Fruit fly (Drosophila melanogaster): ENCODE data around the gene BckdhA.

The BckdhA gene

dm6 chr3R:9572929-9573811, 17.6 kb downstream of the BckdhA start:
- TF ChIP-seq tj (GFP tag; optimal IDR thresholded peaks at IDR 0.05) (no peak), CG1620 (GFP tag; optimal IDR thresholded peaks at IDR 0.05) (no peak), cic (GFP tag; optimal IDR thresholded peaks at IDR 0.05) (peak; percentile 89)

DNA sequence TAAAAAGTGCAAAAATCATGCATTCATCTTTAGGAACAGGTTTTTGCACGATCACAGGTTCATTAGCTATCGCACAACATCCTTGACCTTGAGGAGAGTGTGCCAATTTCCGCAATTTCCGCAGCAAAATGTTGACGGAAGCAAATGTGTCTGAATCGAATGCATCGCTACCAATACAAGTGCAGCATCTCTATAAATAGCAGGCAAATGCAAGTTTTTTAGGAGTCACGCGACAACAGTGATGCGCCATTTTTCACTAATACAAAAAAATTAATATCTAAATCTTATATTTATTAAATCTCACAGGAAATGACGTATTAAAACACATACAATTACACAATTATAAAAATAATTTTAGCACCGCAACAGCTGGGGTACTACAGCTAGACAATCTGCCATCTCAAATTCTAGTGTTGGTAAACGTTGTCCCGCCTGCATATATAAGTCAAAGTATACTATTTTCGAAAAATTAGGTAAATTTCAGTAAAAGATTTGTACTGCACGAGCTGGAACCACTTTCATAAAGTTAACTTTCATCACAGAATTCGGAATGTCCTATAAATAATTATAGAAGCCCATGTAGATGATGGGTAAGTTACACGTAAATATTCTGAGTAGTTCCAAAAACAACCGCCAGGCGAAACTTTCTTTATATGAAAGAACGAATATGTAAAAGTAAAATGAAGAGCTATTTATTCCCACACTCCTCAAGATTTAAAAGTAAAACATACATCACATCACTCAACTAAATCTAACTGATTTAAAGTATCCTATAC, 18.4 kb downstream of the BckdhA start, which contains the start of gene CG9399:
CG9399 (minus strand) TSS at position 400 of the 776 bp plus-strand sequence.
- TF ChIP-seq CG11617 (GFP tag; optimal IDR thresholded peaks at IDR 0.05) (peak; percentile 99), Crg-1 (GFP tag; optimal IDR thresholded peaks at IDR 0.05) (peak; percentile 98), Hr96 (GFP tag; optimal IDR thresholded peaks at IDR 0.05) (peak; percentile 93), Mnt (GFP tag; optimal IDR thresholded peaks at IDR 0.05) (peak; percentile 96), toe (GFP tag; optimal IDR thresholded peaks at IDR 0.05) (peak; percentile 97), CG14711 (tag; optimal IDR thresholded peaks at IDR 0.05) (peak; percentile 97), CG7101 (tag; optimal IDR thresholded peaks at IDR 0.05) (peak; percentile 99), CG12768 (GFP tag; optimal IDR thresholded peaks at IDR 0.05) (peak; percentile 98), tj (GFP tag; optimal IDR thresholded peaks at IDR 0.05) (peak; percentile 95), CG1620 (GFP tag; optimal IDR thresholded peaks at IDR 0.05) (peak; percentile 99), kay (GFP tag; ENCODE audit: borderline replicate concordance) (no peak), cic (GFP tag; optimal IDR thresholded peaks at IDR 0.05) (peak; percentile 78), CG7045 (GFP tag; optimal IDR thresholded peaks at IDR 0.05) (peak; percentile 98), pad (GFP tag; optimal IDR thresholded peaks at IDR 0.05) (peak; percentile 92), bab1 (GFP tag; optimal IDR thresholded peaks at IDR 0.05) (peak; percentile 97), Clk (GFP tag; optimal IDR thresholded peaks at IDR 0.05) (peak; percentile 97), CG33017 (tag; optimal IDR thresholded peaks at IDR 0.05) (peak; percentile 98), CG5204 (GFP tag; optimal IDR thresholded peaks at IDR 0.05) (peak; percentile 98), ovo (GFP tag; optimal IDR thresholded peaks at IDR 0.05) (peak; percentile 93), cnc (optimal IDR thresholded peaks at IDR 0.05) (no peak)

- TF ChIP-seq cic (GFP tag; optimal IDR thresholded peaks at IDR 0.05): peak; percentile 86
- peak; percentile 98 for TF ChIP-seq CG11617 (GFP tag; optimal IDR thresholded peaks at IDR 0.05)
- TF ChIP-seq Clk (GFP tag; optimal IDR thresholded peaks at IDR 0.05): peak; percentile 88
- TF ChIP-seq Crg-1 (GFP tag; optimal IDR thresholded peaks at IDR 0.05): peak; percentile 97
- no peak for TF ChIP-seq cnc (optimal IDR thresholded peaks at IDR 0.05)
- TF ChIP-seq CG33017 (tag; optimal IDR thresholded peaks at IDR 0.05): peak; percentile 89
- TF ChIP-seq CG7101 (tag; optimal IDR thresholded peaks at IDR 0.05): peak; percentile 95
- TF ChIP-seq CG5204 (GFP tag; optimal IDR thresholded peaks at IDR 0.05): no peak
- TF ChIP-seq ovo (GFP tag; optimal IDR thresholded peaks at IDR 0.05): peak; percentile 96
- TF ChIP-seq Hr96 (GFP tag; optimal IDR thresholded peaks at IDR 0.05): peak; percentile 97
- TF ChIP-seq CG7045 (GFP tag; optimal IDR thresholded peaks at IDR 0.05): peak; percentile 96
- TF ChIP-seq pad (GFP tag; optimal IDR thresholded peaks at IDR 0.05): peak; percentile 89
- TF ChIP-seq CG12768 (GFP tag; optimal IDR thresholded peaks at IDR 0.05): peak; percentile 96
- TF ChIP-seq tj (GFP tag; optimal IDR thresholded peaks at IDR 0.05): peak; percentile 85
- peak; percentile 98 for TF ChIP-seq CG1620 (GFP tag; optimal IDR thresholded peaks at IDR 0.05)
- TF ChIP-seq kay (GFP tag; ENCODE audit: borderline replicate concordance): no peak
- TF ChIP-seq bab1 (GFP tag; optimal IDR thresholded peaks at IDR 0.05): peak; percentile 90
- peak; percentile 97 for TF ChIP-seq CG14711 (tag; optimal IDR thresholded peaks at IDR 0.05)
- peak; percentile 98 for TF ChIP-seq toe (GFP tag; optimal IDR thresholded peaks at IDR 0.05)
- peak; percentile 95 for TF ChIP-seq Mnt (GFP tag; optimal IDR thresholded peaks at IDR 0.05)
Measured at dm6 chr3R:9577382-9578137, 22.0 kb downstream of the BckdhA start, which contains the start of the genes Kap-alpha3 and Son. Kap-alpha3 (minus strand) TSS chr3R:9577733. Son (plus strand) TSS chr3R:9578042.

dm6 chr3R:9581089-9581520, 25.5 kb downstream of the BckdhA start, which contains the start of gene CG8301:
CG8301 (plus strand) TSS chr3R:9581306.
- TF ChIP-seq Crg-1 (GFP tag; optimal IDR thresholded peaks at IDR 0.05) (no peak), bab1 (GFP tag; optimal IDR thresholded peaks at IDR 0.05) (peak; percentile 61), CG14711 (tag; optimal IDR thresholded peaks at IDR 0.05) (peak; percentile 6), cic (GFP tag; optimal IDR thresholded peaks at IDR 0.05) (peak; percentile 6), CG12768 (GFP tag; optimal IDR thresholded peaks at IDR 0.05) (peak; percentile 36), kay (GFP tag; ENCODE audit: borderline replicate concordance) (no peak), Clk (GFP tag; optimal IDR thresholded peaks at IDR 0.05) (no peak), CG11617 (GFP tag; optimal IDR thresholded peaks at IDR 0.05) (peak; percentile 26), Mnt (GFP tag; optimal IDR thresholded peaks at IDR 0.05) (no peak), CG7045 (GFP tag; optimal IDR thresholded peaks at IDR 0.05) (peak; percentile 22), ovo (GFP tag; optimal IDR thresholded peaks at IDR 0.05) (peak; percentile 97), CG33017 (tag; optimal IDR thresholded peaks at IDR 0.05) (peak; percentile 29), Hr96 (GFP tag; optimal IDR thresholded peaks at IDR 0.05) (no peak), CG7101 (tag; optimal IDR thresholded peaks at IDR 0.05) (peak; percentile 25), pad (GFP tag; optimal IDR thresholded peaks at IDR 0.05) (no peak), cnc (optimal IDR thresholded peaks at IDR 0.05) (no peak), CG5204 (GFP tag; optimal IDR thresholded peaks at IDR 0.05) (no peak), CG1620 (GFP tag; optimal IDR thresholded peaks at IDR 0.05) (peak; percentile 0), tj (GFP tag; optimal IDR thresholded peaks at IDR 0.05) (peak; percentile 26), toe (GFP tag; optimal IDR thresholded peaks at IDR 0.05) (no peak)
